Fruit fly (Drosophila melanogaster) whole organism, embryonic: Measurements from ENCODE around the gene Ac3.

ENCODE experiments used
- Antp ChIP-seq: fragments of 200-800 bp; sonication (Bioruptor generic); optimal IDR thresholded peaks from 3 replicates; lab custom pipeline; 2016; ENCODE audit warnings: missing biosample characterization, missing genetic modification characterization
- BEAF-32 ChIP-seq: fragments of 200-800 bp; sonication (Bioruptor generic); optimal IDR thresholded peaks from 3 replicates; lab custom pipeline; 2017; ENCODE audit warnings: missing biosample characterization, missing genetic modification characterization, mild to moderate bottlenecking, moderate library complexity, missing genetic modification reagents
- CG10979 ChIP-seq: fragments of 200-800 bp; sonication (Bioruptor generic); optimal IDR thresholded peaks from 2 replicates; lab custom pipeline; 2018; ENCODE audit warnings: missing biosample characterization, mild to moderate bottlenecking, missing genetic modification characterization, moderate library complexity
- CG12219 ChIP-seq: fragments of 200-800 bp; sonication (Bioruptor generic); optimal IDR thresholded peaks from 3 replicates; lab custom pipeline; 2018; ENCODE audit warnings: missing biosample characterization, mild to moderate bottlenecking, missing genetic modification characterization
- CG13287 ChIP-seq: fragments of 200-800 bp; sonication (Bioruptor generic); IDR thresholded peaks from 2 replicates; pipeline ENCODE4 v1.3.6; 2022; ENCODE audit warnings: missing biosample characterization, missing genetic modification characterization; ENCODE audit not compliant: partially characterized antibody
- CG13894 ChIP-seq: fragments of 200-800 bp; sonication (Bioruptor generic); optimal IDR thresholded peaks from 3 replicates; lab custom pipeline; 2018; ENCODE audit warnings: missing biosample characterization, mild to moderate bottlenecking, missing genetic modification characterization, moderate library complexity
- CG15514 ChIP-seq: fragments of 200-800 bp; sonication (Bioruptor generic); optimal IDR thresholded peaks from 3 replicates; lab custom pipeline; 2017; ENCODE audit warnings: missing biosample characterization, missing genetic modification characterization, mild to moderate bottlenecking, moderate library complexity, missing genetic modification reagents
- CG1603 ChIP-seq: fragments of 200-800 bp; sonication (Bioruptor generic); optimal IDR thresholded peaks from 2 replicates; lab custom pipeline; 2019; ENCODE audit warnings: missing biosample characterization, mild to moderate bottlenecking, missing genetic modification characterization, moderate library complexity
- CG16813 ChIP-seq: fragments of 200-800 bp; sonication (Bioruptor generic); IDR thresholded peaks from 3 replicates; pipeline ENCODE4 v1.3.6; 2022; ENCODE audit warnings: missing biosample characterization, missing genetic modification characterization; ENCODE audit not compliant: partially characterized antibody
- CG17186 ChIP-seq: fragments of 200-800 bp; sonication (Bioruptor generic); optimal IDR thresholded peaks from 3 replicates; lab custom pipeline; 2017; ENCODE audit warnings: missing biosample characterization, missing genetic modification reagents, missing genetic modification characterization
- CG2129 ChIP-seq: fragments of 200-800 bp; sonication (Bioruptor generic); IDR thresholded peaks from 2 replicates; pipeline ENCODE4 v1.3.6; 2022; ENCODE audit warnings: missing biosample characterization, missing genetic modification characterization; ENCODE audit not compliant: partially characterized antibody
- CG3163 ChIP-seq: fragments of 200-800 bp; sonication (Bioruptor generic); optimal IDR thresholded peaks from 3 replicates; lab custom pipeline; 2016; ENCODE audit warnings: missing biosample characterization, missing genetic modification characterization
- CG4360 ChIP-seq: fragments of 200-800 bp; sonication (Bioruptor generic); IDR thresholded peaks from 2 replicates; pipeline ENCODE4 v1.3.6; 2022; ENCODE audit warnings: missing biosample characterization, missing genetic modification characterization
- CG6813 ChIP-seq: fragments of 200-800 bp; sonication (Bioruptor generic); optimal IDR thresholded peaks from 2 replicates; lab custom pipeline; 2017; ENCODE audit warnings: missing biosample characterization, missing genetic modification characterization, mild to moderate bottlenecking, moderate library complexity, missing genetic modification reagents
- CG7963 ChIP-seq: fragments of 200-800 bp; sonication (Bioruptor generic); IDR thresholded peaks from 3 replicates; pipeline ENCODE4 v1.3.6; 2022; ENCODE audit warnings: missing biosample characterization, missing genetic modification characterization; ENCODE audit not compliant: partially characterized antibody
- CG8290 ChIP-seq, 3 experiments: fragments of 200-800 bp; sonication (Bioruptor generic); optimal IDR thresholded peaks; 2 replicates each; lab custom pipeline; 2016 to 2019; ENCODE audit warnings: missing biosample characterization in 3 of 3, missing genetic modification characterization in 3 of 3, mild to moderate bottlenecking in 2 of 3, moderate library complexity in 1 of 3
- CHES-1-like ChIP-seq: fragments of 200-800 bp; sonication (Bioruptor generic); optimal IDR thresholded peaks from 2 replicates; lab custom pipeline; 2016; ENCODE audit warnings: missing biosample characterization, missing genetic modification characterization
- CTCF ChIP-seq: fragments of 200-800 bp; sonication (Bioruptor generic); optimal IDR thresholded peaks from 2 replicates; lab custom pipeline; 2017; ENCODE audit warnings: missing biosample characterization, mild to moderate bottlenecking, missing genetic modification characterization, moderate library complexity
- Chrac-16 ChIP-seq: fragments of 200-800 bp; sonication (Bioruptor generic); optimal IDR thresholded peaks from 3 replicates; lab custom pipeline; 2016; ENCODE audit warnings: missing biosample characterization, missing genetic modification characterization
- ERR ChIP-seq: fragments of 200-800 bp; sonication (Bioruptor generic); optimal IDR thresholded peaks from 2 replicates; lab custom pipeline; 2016; ENCODE audit warnings: missing biosample characterization, missing genetic modification characterization
- Ets97D ChIP-seq: fragments of 200-800 bp; sonication (Bioruptor generic); optimal IDR thresholded peaks from 3 replicates; lab custom pipeline; 2016; ENCODE audit warnings: missing biosample characterization, missing genetic modification characterization
- Hand ChIP-seq: fragments of 200-800 bp; sonication (Bioruptor generic); optimal IDR thresholded peaks from 2 replicates; lab custom pipeline; 2017; ENCODE audit warnings: mild to moderate bottlenecking, missing biosample characterization, missing genetic modification reagents, missing genetic modification characterization
- MBD-R2 ChIP-seq: fragments of 200-800 bp; sonication (Bioruptor generic); IDR thresholded peaks from 2 replicates; pipeline ENCODE4 v1.3.6; 2022; ENCODE audit warnings: missing biosample characterization, missing genetic modification characterization
- NC2α ChIP-seq: fragments of 200-800 bp; sonication (Bioruptor generic); optimal IDR thresholded peaks from 2 replicates; lab custom pipeline; 2016; ENCODE audit warnings: missing biosample characterization, missing genetic modification characterization
- Opbp ChIP-seq: fragments of 200-800 bp; sonication (Bioruptor generic); IDR thresholded peaks from 3 replicates; pipeline ENCODE4 v1.3.6; 2022; ENCODE audit warnings: missing biosample characterization, missing genetic modification characterization; ENCODE audit not compliant: partially characterized antibody
- Optix ChIP-seq: fragments of 200-800 bp; sonication (Bioruptor generic); IDR thresholded peaks from 3 replicates; pipeline ENCODE4 v1.3.6; 2022; ENCODE audit warnings: missing biosample characterization, missing genetic modification characterization
- Ravus ChIP-seq: fragments of 200-800 bp; sonication (Bioruptor generic); IDR thresholded peaks from 2 replicates; pipeline ENCODE4 v1.3.6; 2022; ENCODE audit warnings: missing biosample characterization, missing genetic modification characterization
- Spps ChIP-seq: fragments of 200-800 bp; sonication (Bioruptor generic); optimal IDR thresholded peaks from 2 replicates; lab custom pipeline; 2018; ENCODE audit warnings: missing biosample characterization, mild to moderate bottlenecking, missing genetic modification characterization
- Sry-δ ChIP-seq: fragments of 200-800 bp; sonication (Bioruptor generic); optimal IDR thresholded peaks from 2 replicates; lab custom pipeline; 2016; ENCODE audit warnings: missing biosample characterization, missing genetic modification characterization
- Ssrp ChIP-seq: fragments of 200-800 bp; sonication (Bioruptor generic); optimal IDR thresholded peaks from 2 replicates; lab custom pipeline; 2018; ENCODE audit warnings: missing biosample characterization, mild to moderate bottlenecking, missing genetic modification characterization, moderate library complexity
- Taf1 ChIP-seq: fragments of 200-800 bp; sonication (Bioruptor generic); IDR thresholded peaks from 2 replicates; pipeline ENCODE4 v1.3.6; 2022; ENCODE audit warnings: missing biosample characterization, missing genetic modification characterization
- Vsx1 ChIP-seq: fragments of 200-800 bp; sonication (Bioruptor generic); optimal IDR thresholded peaks from 2 replicates; lab custom pipeline; 2017; ENCODE audit warnings: missing biosample characterization, mild to moderate bottlenecking, missing genetic modification characterization, missing genetic modification reagents
- ash1 ChIP-seq: fragments of 200-800 bp; sonication (Bioruptor generic); optimal IDR thresholded peaks from 2 replicates; lab custom pipeline; 2018; ENCODE audit warnings: missing biosample characterization, mild to moderate bottlenecking, missing genetic modification characterization
- chinmo ChIP-seq: fragments of 200-800 bp; sonication (Bioruptor generic); IDR thresholded peaks from 4 replicates; pipeline ENCODE4 v1.3.6; 2022; ENCODE audit warnings: missing biosample characterization, missing genetic modification characterization; ENCODE audit not compliant: partially characterized antibody
- crc ChIP-seq: fragments of 200-800 bp; sonication (Bioruptor generic); optimal IDR thresholded peaks from 2 replicates; lab custom pipeline; 2016; ENCODE audit warnings: missing biosample characterization, missing genetic modification characterization
- ewg ChIP-seq: fragments of 200-800 bp; sonication (Bioruptor generic); optimal IDR thresholded peaks from 3 replicates; lab custom pipeline; 2017; ENCODE audit warnings: mild to moderate bottlenecking, missing biosample characterization, missing genetic modification reagents, missing genetic modification characterization
- knrl ChIP-seq: fragments of 200-800 bp; sonication (Bioruptor generic); IDR thresholded peaks from 3 replicates; pipeline ENCODE4 v1.3.6; 2022; ENCODE audit warnings: missing biosample characterization, missing genetic modification characterization; ENCODE audit not compliant: partially characterized antibody
- lilli ChIP-seq: fragments of 200-800 bp; sonication (Bioruptor generic); optimal IDR thresholded peaks from 3 replicates; lab custom pipeline; 2016; ENCODE audit warnings: missing biosample characterization, missing genetic modification characterization
- lov ChIP-seq, 2 experiments: fragments of 200-800 bp in 1 of 2; fragments of >200 bp in 1 of 2; sonication (Bioruptor generic) in 1 of 2; IDR thresholded peaks in 1 of 2; optimal IDR thresholded peaks in 1 of 2; 2 replicates in 1 of 2; 3 replicates in 1 of 2; pipeline versions ENCODE4 v1.3.6 to Lab custom; 2017 to 2022; ENCODE audit warnings: missing biosample characterization in 1 of 2, missing genetic modification characterization in 1 of 2
- pan ChIP-seq, 4 experiments: fragments of >200 bp in 3 of 4; fragments of 200-800 bp in 1 of 4; sonication (Bioruptor generic) in 1 of 4; optimal IDR thresholded peaks in 3 of 4; IDR thresholded peaks in 1 of 4; 2 replicates each; pipeline versions ENCODE4 v1.3.6 to Lab custom; 2017 to 2022; ENCODE audit warnings: missing biosample characterization in 2 of 4, missing genetic modification characterization in 2 of 4, mixed read lengths in 1 of 4
- phol ChIP-seq: fragments of 200-800 bp; sonication (Bioruptor generic); optimal IDR thresholded peaks from 3 replicates; lab custom pipeline; 2018; ENCODE audit warnings: missing biosample characterization, mild to moderate bottlenecking, missing genetic modification characterization, moderate library complexity
- prd ChIP-seq, 3 experiments: fragments of >200 bp in 2 of 3; fragments of 200-800 bp in 1 of 3; sonication (Bioruptor generic) in 1 of 3; optimal IDR thresholded peaks in 2 of 3; IDR thresholded peaks in 1 of 3; 2 replicates in 2 of 3; 3 replicates in 1 of 3; pipeline versions ENCODE4 v1.3.6 to Lab custom; 2017 to 2022; ENCODE audit warnings: missing biosample characterization in 1 of 3, missing genetic modification characterization in 1 of 3
- sd ChIP-seq: fragments of 200-800 bp; sonication (Bioruptor generic); optimal IDR thresholded peaks from 3 replicates; lab custom pipeline; 2018; ENCODE audit warnings: missing biosample characterization, mild to moderate bottlenecking, missing genetic modification characterization, moderate library complexity
- slou ChIP-seq: fragments of 200-800 bp; sonication (Bioruptor generic); optimal IDR thresholded peaks from 3 replicates; lab custom pipeline; 2016; ENCODE audit warnings: missing biosample characterization, missing genetic modification characterization
- tna ChIP-seq: fragments of 200-800 bp; sonication (Bioruptor generic); IDR thresholded peaks from 2 replicates; pipeline ENCODE4 v1.3.6; 2022; ENCODE audit warnings: missing biosample characterization, missing genetic modification characterization; ENCODE audit not compliant: partially characterized antibody
- toy ChIP-seq: fragments of 200-800 bp; sonication (Bioruptor generic); IDR thresholded peaks from 2 replicates; pipeline ENCODE4 v1.3.6; 2022; ENCODE audit warnings: missing biosample characterization, missing genetic modification characterization
- trh ChIP-seq: fragments of 200-800 bp; sonication (Bioruptor generic); optimal IDR thresholded peaks from 2 replicates; lab custom pipeline; 2016; ENCODE audit warnings: missing biosample characterization, missing genetic modification characterization

Ac3 gene

dm6 chr2L:21677480-21677930, 45.1 kb downstream of the Ac3 start, which contains the start of gene CG2225 (continued):
- TF ChIP-seq Ssrp (tag; lab: Kevin White, UChicago), result peak; percentile 9
- TF ChIP-seq chinmo, result 0 out of 4 replicates have a peak, but pooled peaks have one; percentile 41
- peak; percentile 70; the same call in 2 of the 3 replicates for TF ChIP-seq Opbp (GFP tag; lab: Robert Waterston, UW)
- TF ChIP-seq Antp (GFP tag; lab: Kevin White, UChicago), result no peak
- peak; percentile 21 for TF ChIP-seq CG1603 (tag; lab: Kevin White, UChicago)
- peak; percentile 69 for TF ChIP-seq CG16813 (GFP tag; lab: Robert Waterston, UW)
- no peak for TF ChIP-seq toy (GFP tag; lab: Robert Waterston, UW)
- TF ChIP-seq Sry-δ (GFP tag; lab: Kevin White, UChicago), result peak; percentile 82
- peak; percentile 9 for TF ChIP-seq sd (tag; lab: Kevin White, UChicago)
- TF ChIP-seq Ets97D, result peak; percentile 3
- no peak for TF ChIP-seq Ravus
- no peak for TF ChIP-seq prd (optimal IDR thresholded peaks at IDR 0.05; lab: Kevin White, UChicago)
- TF ChIP-seq prd (GFP tag; IDR thresholded peaks at IDR 0.05; lab: Robert Waterston, UW), result no peak
- no peak for TF ChIP-seq CG10979 (tag; lab: Kevin White, UChicago)
- no peak for TF ChIP-seq Taf1 (GFP tag; lab: Robert Waterston, UW)
- peak; percentile 3 for TF ChIP-seq CHES-1-like
- TF ChIP-seq BEAF-32 (GFP tag; lab: Kevin White, UChicago), result peak; percentile 82
- peak; percentile 22 for TF ChIP-seq CG13894 (tag; lab: Kevin White, UChicago)
- TF ChIP-seq lilli (GFP tag; lab: Kevin White, UChicago), result peak; percentile 15
- peak; percentile 57 for TF ChIP-seq CG17186 (GFP tag; lab: Kevin White, UChicago)
- peak; percentile 74 for TF ChIP-seq knrl (GFP tag; lab: Robert Waterston, UW)
- no peak for TF ChIP-seq CG8290 (GFP tag; optimal IDR thresholded peaks at IDR 0.05; lab: Kevin White, UChicago)
- TF ChIP-seq CG8290 (tag; optimal IDR thresholded peaks at IDR 0.05; lab: Kevin White, UChicago), result peak in 1 of 2 experiments; percentile 37
- TF ChIP-seq lov (optimal IDR thresholded peaks at IDR 0.05; lab: Kevin White, UChicago), result no peak
- TF ChIP-seq lov (GFP tag; IDR thresholded peaks at IDR 0.05; lab: Robert Waterston, UW), result no peak
- peak; percentile 57 for TF ChIP-seq ewg (GFP tag; lab: Kevin White, UChicago)
- TF ChIP-seq crc, result no peak
- TF ChIP-seq CG3163 (GFP tag; lab: Kevin White, UChicago), result no peak
- TF ChIP-seq phol (tag; lab: Kevin White, UChicago), result peak; percentile 20
- no peak for TF ChIP-seq CG4360 (GFP tag; lab: Robert Waterston, UW)
- no peak for TF ChIP-seq Spps (tag; lab: Kevin White, UChicago)
- TF ChIP-seq trh (GFP tag; lab: Kevin White, UChicago), result no peak
- no peak for TF ChIP-seq ERR
- no peak for TF ChIP-seq slou (GFP tag; lab: Kevin White, UChicago)
- TF ChIP-seq Optix (GFP tag; lab: Robert Waterston, UW), result no peak
- TF ChIP-seq CG6813 (GFP tag; lab: Kevin White, UChicago), result no peak
- TF ChIP-seq pan (optimal IDR thresholded peaks at IDR 0.05; lab: Kevin White, UChicago), result no peak
- no peak for TF ChIP-seq pan (GFP tag; optimal IDR thresholded peaks at IDR 0.05 in 1 of 2, IDR thresholded peaks at IDR 0.05 in 1 of 2)
- TF ChIP-seq CG7963 (GFP tag; lab: Robert Waterston, UW), result 0 out of 3 replicates have a peak, but pooled peaks have one; percentile 37
- no peak for TF ChIP-seq NC2α (GFP tag; lab: Kevin White, UChicago)
- no peak for TF ChIP-seq Vsx1 (GFP tag; lab: Kevin White, UChicago)
- TF ChIP-seq CG2129 (GFP tag; lab: Robert Waterston, UW), result 0 out of 2 replicates have a peak, but pooled peaks have one; percentile 13
- peak; percentile 58 for TF ChIP-seq CG15514 (GFP tag; lab: Kevin White, UChicago)
- TF ChIP-seq CG13287 (GFP tag; lab: Robert Waterston, UW), result peak; percentile 52
- no peak for TF ChIP-seq Hand (GFP tag; lab: Kevin White, UChicago)
- TF ChIP-seq tna (GFP tag; lab: Robert Waterston, UW), result peak; percentile 20; the same call in 1 of the 2 replicates
- TF ChIP-seq MBD-R2 (GFP tag; lab: Robert Waterston, UW), result peak; percentile 33
- no peak for TF ChIP-seq ash1 (GFP tag; lab: Kevin White, UChicago)
- peak; percentile 74 for TF ChIP-seq CTCF
- no peak for TF ChIP-seq CG12219 (GFP tag; lab: Kevin White, UChicago)
- TF ChIP-seq Chrac-16 (GFP tag; lab: Kevin White, UChicago), result no peak
